Worm (Caenorhabditis elegans): ENCODE measurements around the gene rom-1.
A peak's percentile ranks its signal among the peaks of the same experiment; 100 is the strongest.

Gene rom-1

DNA sequence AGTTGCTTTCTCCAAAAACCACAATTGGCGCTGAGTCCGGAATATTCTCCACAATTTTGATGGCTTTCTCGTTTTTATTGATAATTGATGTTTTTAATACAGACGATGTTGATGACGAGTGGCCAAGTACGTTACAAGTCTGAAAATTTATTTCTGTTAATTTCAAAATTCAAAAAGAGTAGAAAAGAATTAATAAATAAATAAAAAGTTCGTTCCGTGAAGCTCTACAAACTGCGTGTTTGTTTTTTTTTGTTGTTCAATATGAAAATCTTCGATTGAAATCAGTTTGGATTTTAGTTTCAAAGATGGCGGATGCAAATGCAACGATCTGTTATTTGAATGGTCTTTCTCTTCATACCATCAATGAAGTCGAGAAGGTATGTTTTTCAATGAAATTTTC, 4.0 kb downstream of the rom-1 start, which contains the start of gene F26F4.2:
Gene F26F4.2 (plus strand): TSS at position 301 of the 400 bp plus-strand sequence.
- no peak for TF ChIP-seq M03D4.4 (tag; optimal IDR thresholded peaks at IDR 0.05)
- TF ChIP-seq sptf-1 (tag; optimal IDR thresholded peaks at IDR 0.05), result no peak
- no peak for TF ChIP-seq ham-2 (GFP tag; optimal IDR thresholded peaks at IDR 0.05)
- no peak for TF ChIP-seq ceh-43 (GFP tag; optimal IDR thresholded peaks at IDR 0.05)
- TF ChIP-seq blmp-1 (tag; optimal IDR thresholded peaks at IDR 0.05), result no peak

DNA sequence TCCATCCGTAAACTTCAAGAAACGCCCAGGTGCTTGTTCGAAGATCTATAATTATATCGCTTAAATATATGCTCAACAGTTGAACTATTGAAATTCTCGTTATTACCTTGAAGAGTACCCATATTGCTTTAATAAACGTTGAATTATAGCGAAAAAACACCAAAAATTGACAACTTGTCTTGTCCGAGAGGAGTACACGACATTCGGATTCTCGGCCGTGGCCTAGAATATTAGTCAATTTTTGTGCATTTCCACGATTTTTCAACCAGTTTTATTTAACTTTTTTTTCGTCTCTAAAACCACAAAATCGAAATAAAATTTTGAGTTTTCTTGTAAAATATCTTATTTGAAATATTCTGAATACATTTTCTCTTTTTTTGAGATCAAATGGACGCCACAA, 5.3 kb downstream of the rom-1 start, which contains the start of the genes F26F4.9 and cee-1:
Gene F26F4.9 (minus strand): TSS at position 205 of the 400 bp plus-strand sequence.
Gene cee-1 (plus strand): TSS at position 383 of the 400 bp plus-strand sequence.
- TF ChIP-seq sptf-1 (tag; optimal IDR thresholded peaks at IDR 0.05) (peak; percentile 17), hlh-1 (tag; optimal IDR thresholded peaks at IDR 0.05) (no peak), ces-1 (GFP tag; optimal IDR thresholded peaks at IDR 0.05) (peak; percentile 37)

DNA sequence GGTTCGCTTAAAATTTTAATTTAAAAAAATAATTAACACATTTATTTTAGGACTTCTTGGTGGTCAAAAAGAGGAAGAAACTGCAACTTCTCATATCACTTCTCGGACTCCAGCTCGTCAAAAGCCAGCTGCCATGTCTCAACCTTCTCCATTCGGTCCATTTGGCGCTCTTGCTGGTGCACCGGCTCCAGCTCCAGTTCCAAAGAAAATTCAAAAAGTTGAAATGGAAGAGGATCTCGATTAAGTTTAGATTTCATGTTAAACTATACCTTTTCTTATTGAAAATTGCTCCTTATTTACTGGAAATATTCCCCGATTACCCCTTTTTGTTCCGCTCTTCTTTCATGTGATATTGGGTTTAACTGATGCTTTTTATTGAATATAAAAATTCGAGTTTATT, 6.7 kb downstream of the rom-1 start:
- no peak for TF ChIP-seq bed-3 (GFP tag; optimal IDR thresholded peaks at IDR 0.05)
- no peak for TF ChIP-seq blmp-1 (tag; optimal IDR thresholded peaks at IDR 0.05)
- TF ChIP-seq snpc-4 (tag; optimal IDR thresholded peaks at IDR 0.05), result no peak
- no peak for TF ChIP-seq ztf-11 (tag; optimal IDR thresholded peaks at IDR 0.05)
- no peak for TF ChIP-seq mep-1 (tag; optimal IDR thresholded peaks at IDR 0.05)
- TF ChIP-seq drap-1 (GFP tag; optimal IDR thresholded peaks at IDR 0.05), result no peak
- no peak for TF ChIP-seq nhr-12 (tag; optimal IDR thresholded peaks at IDR 0.05)
- no peak for TF ChIP-seq sptf-1 (tag; optimal IDR thresholded peaks at IDR 0.05)
- no peak for TF ChIP-seq zip-8 (tag; optimal IDR thresholded peaks at IDR 0.05)
- TF ChIP-seq ceh-83 (GFP tag; optimal IDR thresholded peaks at IDR 0.05), result no peak
- TF ChIP-seq nhr-28 (tag; optimal IDR thresholded peaks at IDR 0.05), result no peak
- TF ChIP-seq tbx-8 (GFP tag; optimal IDR thresholded peaks at IDR 0.05), result no peak
- no peak for TF ChIP-seq nhr-237 (tag; optimal IDR thresholded peaks at IDR 0.05)
- TF ChIP-seq mab-5 (tag; optimal IDR thresholded peaks at IDR 0.05), result no peak
- TF ChIP-seq unc-39 (tag; optimal IDR thresholded peaks at IDR 0.05), result no peak
- no peak for TF ChIP-seq hlh-1 (tag; optimal IDR thresholded peaks at IDR 0.05)
- TF ChIP-seq M03D4.4 (tag; optimal IDR thresholded peaks at IDR 0.05), result no peak
- no peak for TF ChIP-seq lin-13 (tag; optimal IDR thresholded peaks at IDR 0.05)
- TF ChIP-seq ham-2 (GFP tag; optimal IDR thresholded peaks at IDR 0.05), result no peak

DNA sequence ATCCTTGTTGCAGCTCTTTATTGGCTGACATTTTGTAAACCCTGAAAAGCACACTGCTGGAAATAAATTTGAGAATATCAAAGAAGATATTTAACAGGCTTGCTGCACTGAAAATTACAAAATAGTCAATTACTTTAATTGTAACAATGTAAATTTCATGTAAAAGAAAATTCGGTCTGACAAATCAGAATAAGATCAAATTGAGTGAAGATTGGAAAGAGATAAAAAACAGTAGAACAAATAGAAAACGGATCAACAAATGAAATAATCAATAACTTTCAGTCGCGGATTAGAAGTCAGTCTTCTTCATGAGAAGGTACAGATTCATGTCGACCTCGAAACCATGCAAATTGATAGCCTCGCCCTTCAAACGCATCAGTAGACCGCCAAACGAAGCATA, 10.1 kb downstream of the rom-1 start, which contains the start of gene rars-1:
Gene rars-1 (minus strand): TSS at position 101 of the 400 bp plus-strand sequence.
- TF ChIP-seq blmp-1 (tag; optimal IDR thresholded peaks at IDR 0.05), result no peak
- TF ChIP-seq nhr-12 (tag; optimal IDR thresholded peaks at IDR 0.05), result no peak
- TF ChIP-seq unc-39 (tag; optimal IDR thresholded peaks at IDR 0.05), result no peak
- no peak for TF ChIP-seq lin-13 (tag; optimal IDR thresholded peaks at IDR 0.05)
- no peak for TF ChIP-seq pha-4 (tag; optimal IDR thresholded peaks at IDR 0.05)
- TF ChIP-seq flh-1 (GFP tag; optimal IDR thresholded peaks at IDR 0.05), result no peak
- no peak for TF ChIP-seq ham-2 (GFP tag; optimal IDR thresholded peaks at IDR 0.05)
- TF ChIP-seq elt-1 (tag; optimal IDR thresholded peaks at IDR 0.05; ENCODE audit: borderline replicate concordance, insufficient read depth), result no peak
- TF ChIP-seq drap-1 (GFP tag; optimal IDR thresholded peaks at IDR 0.05), result no peak
- no peak for TF ChIP-seq mls-2 (tag; optimal IDR thresholded peaks at IDR 0.05)
- TF ChIP-seq hlh-1 (tag; optimal IDR thresholded peaks at IDR 0.05), result no peak
- TF ChIP-seq ceh-43 (GFP tag; optimal IDR thresholded peaks at IDR 0.05), result no peak
- TF ChIP-seq unc-62 (GFP tag; optimal IDR thresholded peaks at IDR 0.05), result no peak
- TF ChIP-seq mep-1 (tag; optimal IDR thresholded peaks at IDR 0.05), result no peak
- no peak for TF ChIP-seq nhr-2 (tag; optimal IDR thresholded peaks at IDR 0.05)
- TF ChIP-seq ztf-11 (tag; optimal IDR thresholded peaks at IDR 0.05), result no peak
- no peak for TF ChIP-seq ces-1 (GFP tag; optimal IDR thresholded peaks at IDR 0.05)
- TF ChIP-seq ceh-39 (tag; optimal IDR thresholded peaks at IDR 0.05), result no peak
- TF ChIP-seq lin-32 (GFP tag; optimal IDR thresholded peaks at IDR 0.05), result no peak
- no peak for TF ChIP-seq unc-120 (tag; optimal IDR thresholded peaks at IDR 0.05; ENCODE audit: poor library complexity, severe bottlenecking)

DNA sequence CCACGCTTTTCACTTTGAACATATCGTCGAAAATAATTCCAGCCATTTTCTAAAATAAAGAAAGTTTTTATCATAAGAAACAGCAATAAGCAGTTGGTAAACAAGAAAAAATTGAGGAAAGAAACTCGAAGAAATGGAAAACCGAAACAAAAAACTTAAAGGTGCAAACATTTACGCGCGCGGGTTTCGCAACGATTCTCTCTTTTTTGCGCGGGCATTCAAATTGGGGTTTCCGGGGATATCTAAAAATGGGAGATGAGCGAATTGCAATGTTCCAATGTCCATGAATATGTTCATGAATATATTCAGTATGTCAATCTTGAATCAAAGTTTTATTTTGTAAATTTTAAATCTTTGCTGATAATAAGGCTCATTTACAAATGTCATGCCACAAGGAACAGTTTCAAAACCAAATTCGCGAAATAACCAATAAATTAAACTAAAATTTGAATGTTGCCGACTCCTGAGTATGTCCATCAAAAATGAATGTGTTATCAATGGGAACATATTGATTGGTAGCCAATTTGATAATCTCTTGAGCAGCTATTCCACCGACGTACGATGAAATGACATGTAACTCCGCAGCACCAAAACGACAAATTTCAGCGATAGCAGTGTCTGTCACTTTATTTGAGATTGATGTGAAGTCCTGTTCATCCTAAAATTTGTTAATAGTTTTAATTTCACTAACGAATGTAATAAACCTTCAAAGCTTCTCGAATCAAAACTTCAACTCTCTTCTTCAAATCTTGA, 11.1 kb downstream of the rom-1 start, which contains the start of gene rpb-8:
Gene rpb-8 (minus strand): TSS at position 49 of the 753 bp plus-strand sequence.
- peak; percentile 13 for TF ChIP-seq nhr-237 (tag; optimal IDR thresholded peaks at IDR 0.05)
- no peak for TF ChIP-seq lin-13 (tag; optimal IDR thresholded peaks at IDR 0.05)
- peak; percentile 55 for TF ChIP-seq mep-1 (tag; optimal IDR thresholded peaks at IDR 0.05)
- no peak for TF ChIP-seq sem-2 (GFP tag; optimal IDR thresholded peaks at IDR 0.05)
- no peak for TF ChIP-seq cnd-1 (tag; optimal IDR thresholded peaks at IDR 0.05)
- peak; percentile 67 for TF ChIP-seq lsy-2 (tag; optimal IDR thresholded peaks at IDR 0.05)
- TF ChIP-seq elt-1 (tag; optimal IDR thresholded peaks at IDR 0.05; ENCODE audit: borderline replicate concordance, insufficient read depth), result no peak
- TF ChIP-seq zip-8 (tag; optimal IDR thresholded peaks at IDR 0.05), result no peak
- peak; percentile 61 for TF ChIP-seq unc-120 (tag; optimal IDR thresholded peaks at IDR 0.05; ENCODE audit: poor library complexity, severe bottlenecking)

Measured in whole organism, mixed stage, embryonic.